Worm (Caenorhabditis elegans): ENCODE data around the gene pgm-1.

DNA sequence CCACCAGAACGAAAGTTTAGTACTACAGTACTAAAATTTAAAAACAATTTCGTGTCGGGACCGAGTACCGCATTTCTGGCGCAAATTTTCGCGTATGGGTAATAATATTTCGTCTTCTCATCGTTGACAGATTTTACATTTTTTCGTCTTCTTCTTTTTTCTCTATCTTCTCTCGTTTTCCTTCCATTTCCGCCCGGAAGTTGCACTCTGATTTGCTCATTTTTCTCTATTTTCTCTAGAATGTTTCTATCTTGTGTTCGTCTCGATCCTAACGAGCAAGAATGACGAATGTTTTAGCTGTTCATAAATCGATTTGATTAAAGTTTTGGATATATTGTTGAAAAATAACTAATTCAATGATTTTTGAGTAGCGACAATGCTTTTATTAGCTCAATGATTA is 33.7 kb upstream of the pgm-1 start:
- TF ChIP-seq dpl-1 (GFP tag; optimal IDR thresholded peaks at IDR 0.05) = no peak
- no peak for TF ChIP-seq ama-1 (optimal IDR thresholded peaks at IDR 0.05)
- no peak for TF ChIP-seq pag-3 (tag; optimal IDR thresholded peaks at IDR 0.05; ENCODE audit: borderline replicate concordance, insufficient read depth)
- TF ChIP-seq aha-1 (tag; optimal IDR thresholded peaks at IDR 0.05) = no peak
- TF ChIP-seq jun-1 (tag; optimal IDR thresholded peaks at IDR 0.05) = no peak
- TF ChIP-seq hlh-17 (GFP tag; optimal IDR thresholded peaks at IDR 0.05; ENCODE audit: borderline replicate concordance) = no peak
- no peak for TF ChIP-seq nhr-28 (tag; optimal IDR thresholded peaks at IDR 0.05)
- no peak for TF ChIP-seq unc-98 (GFP tag; IDR thresholded peaks at IDR 0.05)
- TF ChIP-seq unc-86 (tag; optimal IDR thresholded peaks at IDR 0.05) = no peak
- TF ChIP-seq nhr-20 (tag; optimal IDR thresholded peaks at IDR 0.05) = no peak

All from whole organism, L1 larva.